Worm (Caenorhabditis elegans): ENCODE data around the gene ZC196.2.
A peak's percentile ranks its signal among the peaks of the same experiment; 100 is the strongest.
"Not testable (repeated sequence)": the region's sequence is repeated elsewhere in the genome, so short reads cannot be mapped to it uniquely, and the experiment has no call there.

Gene ZC196.2

DNA sequence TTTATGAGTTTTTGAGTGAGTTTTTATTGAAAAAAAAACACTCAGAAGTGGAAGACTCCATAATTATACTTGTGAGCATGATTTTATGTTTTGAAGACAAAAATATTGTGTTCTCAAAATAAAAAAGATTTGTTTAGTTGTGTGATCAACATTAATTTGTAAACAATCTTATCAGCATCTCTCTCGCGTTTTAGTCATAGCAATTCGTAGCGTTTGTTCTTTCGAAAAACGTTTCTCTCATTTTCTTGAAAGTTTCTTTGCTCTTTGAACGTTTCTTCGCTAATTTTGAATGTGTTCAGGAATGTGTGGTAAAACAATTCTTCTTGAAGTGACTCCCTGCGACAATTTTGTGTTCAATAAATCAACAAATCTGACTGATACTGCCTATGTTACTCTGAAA is at the start of gene ZC196.2:
Gene ZC196.2, plus strand, starts transcription at position 301 of the 400 bp plus-strand sequence.
- TF ChIP-seq aha-1 (tag; optimal IDR thresholded peaks at IDR 0.05) (no peak), unc-98 (GFP tag; IDR thresholded peaks at IDR 0.05) (no peak), lin-13 (GFP tag; optimal IDR thresholded peaks at IDR 0.05) (no peak), snu-23 (GFP tag; optimal IDR thresholded peaks at IDR 0.05) (no peak), nhr-20 (tag; optimal IDR thresholded peaks at IDR 0.05) (no peak), unc-86 (tag; optimal IDR thresholded peaks at IDR 0.05) (no peak), nhr-90 (tag; optimal IDR thresholded peaks at IDR 0.05; ENCODE audit: poor library complexity) (no peak), xbp-1 (tag; optimal IDR thresholded peaks at IDR 0.05) (no peak), dpl-1 (GFP tag; optimal IDR thresholded peaks at IDR 0.05) (no peak)

DNA sequence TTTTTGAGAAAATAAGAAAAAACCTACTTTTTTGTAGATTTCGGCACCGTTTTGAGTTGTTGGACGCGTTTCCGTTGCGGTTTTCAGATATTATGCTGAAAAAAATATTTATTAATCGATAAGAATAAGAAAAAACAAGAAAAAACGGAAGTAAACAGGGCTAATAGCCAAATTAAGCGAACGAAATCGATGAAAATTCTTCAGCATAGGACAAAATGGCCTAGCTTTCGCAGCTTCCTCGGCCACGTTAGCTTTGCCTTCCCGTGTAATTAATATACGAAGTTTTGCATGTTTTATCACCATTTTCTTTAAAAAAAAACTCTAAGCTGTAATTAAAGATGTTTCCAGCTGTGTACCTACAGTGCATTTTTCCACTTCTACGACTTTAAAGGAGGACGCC is 43.0 kb upstream of the ZC196.2 start, which contains the start of gene ZC190.10:
Gene ZC190.10, minus strand, starts transcription at position 101 of the 400 bp plus-strand sequence.
- TF ChIP-seq ceh-82, pax-3, vab-15 (tag; optimal IDR thresholded peaks at IDR 0.05): not testable (repeated sequence)

DNA sequence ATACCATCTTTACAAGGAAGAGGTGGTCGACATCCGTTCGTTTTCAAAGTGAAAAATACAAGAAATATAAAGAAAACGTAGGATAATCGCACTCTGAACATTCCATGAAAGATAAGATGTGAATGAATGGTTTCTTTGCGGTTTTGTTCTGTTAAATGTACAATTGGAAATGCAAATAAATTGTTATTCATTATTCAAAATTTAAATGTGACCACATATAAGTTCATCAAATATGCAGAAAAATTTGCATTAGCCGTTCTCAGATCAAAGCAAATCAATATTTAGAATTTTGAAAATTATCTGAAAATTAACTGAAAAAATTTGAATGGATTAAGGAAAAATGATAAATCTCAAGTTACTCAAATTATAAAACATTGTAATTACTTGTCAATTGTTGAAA is 27.3 kb upstream of the ZC196.2 start, which contains the start of gene ZC178.2:
Gene ZC178.2, minus strand, starts transcription at position 101 of the 400 bp plus-strand sequence.
- TF ChIP-seq Y116A8C.19 (tag; optimal IDR thresholded peaks at IDR 0.05; ENCODE audit: borderline replicate concordance): no peak

DNA sequence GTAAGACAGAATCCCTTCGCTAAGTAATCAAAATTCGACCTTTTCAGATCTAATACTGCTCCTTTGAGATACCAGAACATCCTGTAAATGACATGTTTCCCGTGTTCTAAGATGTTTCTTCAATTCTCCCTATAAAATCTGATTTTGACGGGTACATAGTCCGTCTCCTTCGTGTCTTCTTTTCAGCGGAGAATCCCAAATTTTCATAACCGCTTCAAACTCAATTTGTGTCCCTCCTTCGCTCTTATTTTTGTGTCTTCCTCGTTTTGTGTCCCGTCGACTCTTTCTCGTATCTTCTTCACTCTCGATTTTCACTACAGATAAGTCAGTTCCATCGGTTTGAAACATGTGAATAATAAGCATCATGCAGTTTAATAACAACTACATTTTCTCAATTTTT is 23.1 kb upstream of the ZC196.2 start, which contains the start of gene glr-5:
Gene glr-5, plus strand, starts transcription at position 321 of the 400 bp plus-strand sequence.
- TF ChIP-seq pax-3 (tag; optimal IDR thresholded peaks at IDR 0.05) (no peak), lin-14 (GFP tag; optimal IDR thresholded peaks at IDR 0.05) (peak; percentile 68), mdl-1 (tag; optimal IDR thresholded peaks at IDR 0.05) (no peak), nhr-47 (tag; optimal IDR thresholded peaks at IDR 0.05) (no peak), fkh-10 (GFP tag; optimal IDR thresholded peaks at IDR 0.05) (peak; percentile 61), unc-130 (tag; optimal IDR thresholded peaks at IDR 0.05) (no peak), ces-1 (GFP tag; optimal IDR thresholded peaks at IDR 0.05) (peak; percentile 52), rnt-1 (tag; optimal IDR thresholded peaks at IDR 0.05) (no peak)

DNA sequence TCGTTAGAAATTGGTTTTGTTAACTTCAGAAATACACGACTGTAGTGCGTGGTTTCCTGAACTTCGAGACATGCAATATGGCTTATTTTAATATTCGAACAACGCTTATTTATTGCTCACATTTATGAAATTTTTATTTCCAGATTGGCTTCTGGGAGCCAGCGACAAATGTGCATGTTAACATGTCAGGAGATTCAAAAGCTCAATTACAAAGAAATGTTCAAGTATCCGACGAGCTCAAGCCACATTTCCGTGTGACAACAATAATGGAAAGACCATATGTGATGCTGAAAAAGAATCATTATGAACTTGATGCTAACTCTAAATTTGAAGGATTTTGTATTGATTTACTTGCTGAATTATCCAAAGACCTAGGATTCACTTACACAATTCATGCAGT is 20.8 kb upstream of the ZC196.2 start:
- TF ChIP-seq ceh-90 (tag; optimal IDR thresholded peaks at IDR 0.05): no peak
- no peak for TF ChIP-seq ceh-8 (GFP tag; optimal IDR thresholded peaks at IDR 0.05)
- TF ChIP-seq ceh-88 (GFP tag; IDR thresholded peaks at IDR 0.05): no peak
- no peak for TF ChIP-seq nhr-19 (GFP tag; conservative IDR thresholded peaks at IDR 0.05)
- TF ChIP-seq C34B4.2 (tag; optimal IDR thresholded peaks at IDR 0.05): no peak
- TF ChIP-seq elt-2 (tag; optimal IDR thresholded peaks at IDR 0.05): no peak
- no peak for TF ChIP-seq unc-130 (tag; optimal IDR thresholded peaks at IDR 0.05)
- no peak for TF ChIP-seq xbp-1 (tag; optimal IDR thresholded peaks at IDR 0.05)

DNA sequence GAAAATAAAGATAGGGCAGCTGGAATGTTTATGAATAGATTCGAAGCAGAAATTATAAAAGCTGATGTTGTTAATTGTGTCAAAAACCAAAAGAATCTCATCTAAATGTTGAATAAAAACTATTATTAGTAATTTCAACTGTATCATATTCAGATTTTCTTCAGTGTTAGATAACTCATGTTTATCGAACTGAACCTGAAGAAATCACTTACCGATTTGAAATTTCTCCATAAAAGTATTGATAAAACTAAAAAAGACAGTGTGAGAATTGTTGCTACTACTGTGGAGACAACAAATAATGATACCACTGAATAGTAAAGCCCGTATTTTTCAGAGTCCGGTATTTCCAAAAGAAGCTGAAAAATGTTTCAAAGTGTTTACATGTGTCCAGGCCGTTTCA is 17.1 kb upstream of the ZC196.2 start, which contains the start of gene ZC196.8:
Gene ZC196.8, minus strand, starts transcription at position 101 of the 400 bp plus-strand sequence.
- not testable (repeated sequence) for TF ChIP-seq efl-1 (optimal IDR thresholded peaks at IDR 0.05); efl-1 (GFP tag; optimal IDR thresholded peaks at IDR 0.05 in 1 of 2); grh-1 (GFP tag; IDR thresholded peaks at IDR 0.05); nhr-237 (tag; optimal IDR thresholded peaks at IDR 0.05)

DNA sequence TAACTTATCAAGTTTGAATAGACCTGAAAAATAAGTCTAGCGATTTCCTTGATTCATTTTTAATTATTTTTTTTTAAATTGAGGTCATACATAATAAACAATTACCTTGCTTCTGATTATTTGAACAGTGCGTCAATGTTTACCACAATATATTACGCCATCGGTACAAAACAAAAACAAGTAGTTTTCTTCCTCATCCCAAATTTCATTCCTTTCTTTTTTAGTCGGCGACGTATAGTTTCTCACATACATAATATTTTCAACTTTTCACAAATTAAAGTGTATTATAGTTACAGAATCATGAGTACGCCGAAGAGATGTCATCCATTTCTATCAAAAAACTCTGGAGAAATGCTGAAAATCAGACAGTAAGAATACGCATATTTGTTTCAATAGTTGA is 13.0 kb upstream of the ZC196.2 start, which contains the start of gene droe-8:
Gene droe-8, plus strand, starts transcription at position 301 of the 400 bp plus-strand sequence.
- TF ChIP-seq unc-86 (tag; optimal IDR thresholded peaks at IDR 0.05); efl-3 (GFP tag; optimal IDR thresholded peaks at IDR 0.05); ces-1 (GFP tag; optimal IDR thresholded peaks at IDR 0.05): not testable (repeated sequence)

Data from whole organism, L1 larva.